Fruit fly (Drosophila melanogaster) whole organism: ENCODE measurements around the gene Fst.

ENCODE experiments used
- pan ChIP-seq: fragments of >200 bp; optimal IDR thresholded peaks from 2 replicates; lab custom pipeline; 2017
- usp ChIP-seq: fragments of >200 bp; optimal IDR thresholded peaks from 2 replicates; lab custom pipeline; 2017; ENCODE audit warnings: missing biosample characterization, missing genetic modification characterization, mixed read lengths

- no peak for TF ChIP-seq usp (GFP tag; lab: Kevin White, UChicago)
- no peak for TF ChIP-seq pan (lab: Kevin White, UChicago)
Measured at dm6 chr3R:9665405-9665804, 19.5 kb upstream of the Fst start.
